Fruit fly (Drosophila melanogaster) whole organism, embryonic: Measurements from ENCODE around the gene Mrgn1.
A peak's percentile ranks its signal among the peaks of the same experiment; 100 is the strongest.

Source experiments
- Abd-B ChIP-seq: fragments of 200-800 bp; sonication (Bioruptor generic); optimal IDR thresholded peaks from 2 replicates; lab custom pipeline; 2018; ENCODE audit warnings: missing biosample characterization, mild to moderate bottlenecking, missing genetic modification characterization, moderate library complexity
- Bteb2 ChIP-seq: fragments of 200-800 bp; sonication (Bioruptor generic); optimal IDR thresholded peaks from 2 replicates; lab custom pipeline; 2016; ENCODE audit warnings: missing biosample characterization, missing genetic modification characterization
- CG10147 ChIP-seq: fragments of 200-800 bp; sonication (Bioruptor generic); optimal IDR thresholded peaks from 2 replicates; lab custom pipeline; 2019; ENCODE audit warnings: missing biosample characterization, mild to moderate bottlenecking, missing genetic modification characterization, moderate library complexity
- CG10267 ChIP-seq: fragments of 200-800 bp; sonication (Bioruptor generic); optimal IDR thresholded peaks from 2 replicates; lab custom pipeline; 2018; ENCODE audit warnings: missing biosample characterization, mild to moderate bottlenecking, missing genetic modification characterization, moderate library complexity
- CG1233 ChIP-seq: fragments of 200-800 bp; sonication (Bioruptor generic); optimal IDR thresholded peaks from 4 replicates; lab custom pipeline; 2018; ENCODE audit warnings: missing biosample characterization, mild to moderate bottlenecking, missing genetic modification characterization
- CG14860 ChIP-seq: fragments of 200-800 bp; sonication (Bioruptor generic); IDR thresholded peaks from 3 replicates; pipeline ENCODE4 v1.3.6; 2022; ENCODE audit warnings: missing biosample characterization, missing genetic modification characterization; ENCODE audit not compliant: partially characterized antibody
- CG15601 ChIP-seq: fragments of 200-800 bp; sonication (Bioruptor generic); optimal IDR thresholded peaks from 3 replicates; lab custom pipeline; 2019; ENCODE audit warnings: missing biosample characterization, mild to moderate bottlenecking, missing genetic modification characterization, moderate library complexity
- CG16779 ChIP-seq: fragments of 200-800 bp; sonication (Bioruptor generic); IDR thresholded peaks from 2 replicates; pipeline ENCODE4 v1.3.6; 2022; ENCODE audit warnings: missing biosample characterization, missing genetic modification characterization
- CG16815 ChIP-seq: fragments of 200-800 bp; sonication (Bioruptor generic); optimal IDR thresholded peaks from 3 replicates; lab custom pipeline; 2017; ENCODE audit warnings: missing biosample characterization, mild to moderate bottlenecking, missing genetic modification characterization
- CG17568 ChIP-seq: fragments of 200-800 bp; sonication (Bioruptor generic); optimal IDR thresholded peaks from 2 replicates; lab custom pipeline; 2018; ENCODE audit warnings: missing biosample characterization, mild to moderate bottlenecking, missing genetic modification characterization, moderate library complexity
- CG2199 ChIP-seq: fragments of 200-800 bp; sonication (Bioruptor generic); IDR thresholded peaks from 3 replicates; pipeline ENCODE4 v1.3.6; 2022; ENCODE audit warnings: missing biosample characterization, missing genetic modification characterization
- CG2712 ChIP-seq: fragments of 200-800 bp; optimal IDR thresholded peaks from 3 replicates; lab custom pipeline; 2019; ENCODE audit warnings: missing biosample characterization, mild to moderate bottlenecking, missing genetic modification characterization, moderate library complexity
- CG30431 ChIP-seq: fragments of 200-800 bp; sonication (Bioruptor generic); optimal IDR thresholded peaks from 2 replicates; lab custom pipeline; 2017; ENCODE audit warnings: missing biosample characterization, missing genetic modification characterization
- CG3726 ChIP-seq: fragments of 200-800 bp; sonication (Bioruptor generic); IDR thresholded peaks from 3 replicates; pipeline ENCODE4, ENCODE4 v1.3.6; 2022; ENCODE audit warnings: missing biosample characterization, missing genetic modification characterization
- CG3838 ChIP-seq: fragments of 200-800 bp; sonication (Bioruptor generic); optimal IDR thresholded peaks from 3 replicates; lab custom pipeline; 2016; ENCODE audit warnings: missing biosample characterization, missing genetic modification characterization
- CG43689 ChIP-seq: fragments of 200-800 bp; sonication (Bioruptor generic); IDR thresholded peaks from 2 replicates; pipeline ENCODE4 v1.3.6; 2022; ENCODE audit warnings: missing biosample characterization, missing genetic modification characterization
- CG6272 ChIP-seq: fragments of 200-800 bp; sonication (Bioruptor generic); IDR thresholded peaks from 2 replicates; pipeline ENCODE4 v1.3.6; 2022; ENCODE audit warnings: missing biosample characterization, missing genetic modification characterization
- CG7745 ChIP-seq: fragments of 200-800 bp; sonication (Bioruptor generic); optimal IDR thresholded peaks from 2 replicates; lab custom pipeline; 2018; ENCODE audit warnings: missing biosample characterization, mild to moderate bottlenecking, missing genetic modification characterization, moderate library complexity
- CG8089 ChIP-seq: fragments of 200-800 bp; sonication (Bioruptor generic); optimal IDR thresholded peaks from 3 replicates; lab custom pipeline; 2016; ENCODE audit warnings: missing biosample characterization, missing genetic modification characterization
- CoRest ChIP-seq: fragments of 200-800 bp; sonication (Bioruptor generic); optimal IDR thresholded peaks from 3 replicates; lab custom pipeline; 2018; ENCODE audit warnings: missing biosample characterization, mild to moderate bottlenecking, missing genetic modification characterization, moderate library complexity
- Fer2 ChIP-seq: fragments of 200-800 bp; sonication (Bioruptor generic); optimal IDR thresholded peaks from 2 replicates; lab custom pipeline; 2018; ENCODE audit warnings: missing biosample characterization, mild to moderate bottlenecking, missing genetic modification characterization, moderate library complexity
- Hand ChIP-seq: fragments of 200-800 bp; sonication (Bioruptor generic); optimal IDR thresholded peaks from 2 replicates; lab custom pipeline; 2017; ENCODE audit warnings: mild to moderate bottlenecking, missing biosample characterization, missing genetic modification reagents, missing genetic modification characterization
- Kr ChIP-seq: fragments of 200-800 bp; sonication (Bioruptor generic); optimal IDR thresholded peaks from 2 replicates; lab custom pipeline; 2017; ENCODE audit warnings: missing biosample characterization, mild to moderate bottlenecking, missing genetic modification characterization
- Nf-YB ChIP-seq: fragments of 200-800 bp; sonication (Bioruptor generic); optimal IDR thresholded peaks from 3 replicates; lab custom pipeline; 2019; ENCODE audit warnings: missing biosample characterization, mild to moderate bottlenecking, missing genetic modification characterization, moderate library complexity
- Oaz ChIP-seq: fragments of 200-800 bp; sonication (Bioruptor generic); IDR thresholded peaks from 2 replicates; pipeline ENCODE4 v1.3.6; 2022; ENCODE audit warnings: missing biosample characterization, missing genetic modification characterization
- Optix ChIP-seq: fragments of 200-800 bp; sonication (Bioruptor generic); IDR thresholded peaks from 3 replicates; pipeline ENCODE4 v1.3.6; 2022; ENCODE audit warnings: missing biosample characterization, missing genetic modification characterization
- Sry-δ ChIP-seq: fragments of 200-800 bp; sonication (Bioruptor generic); optimal IDR thresholded peaks from 2 replicates; lab custom pipeline; 2016; ENCODE audit warnings: missing biosample characterization, missing genetic modification characterization
- Ssrp ChIP-seq: fragments of 200-800 bp; sonication (Bioruptor generic); optimal IDR thresholded peaks from 2 replicates; lab custom pipeline; 2018; ENCODE audit warnings: missing biosample characterization, mild to moderate bottlenecking, missing genetic modification characterization, moderate library complexity
- Vsx1 ChIP-seq: fragments of 200-800 bp; sonication (Bioruptor generic); optimal IDR thresholded peaks from 2 replicates; lab custom pipeline; 2017; ENCODE audit warnings: missing biosample characterization, mild to moderate bottlenecking, missing genetic modification characterization, missing genetic modification reagents
- ac ChIP-seq: fragments of 200-800 bp; sonication (Bioruptor generic); optimal IDR thresholded peaks from 3 replicates; lab custom pipeline; 2017; ENCODE audit warnings: missing biosample characterization, mild to moderate bottlenecking, missing genetic modification characterization
- ase ChIP-seq: fragments of 200-800 bp; sonication (Bioruptor generic); IDR thresholded peaks from 3 replicates; pipeline ENCODE4 v1.3.6; 2022; ENCODE audit warnings: missing biosample characterization, missing genetic modification characterization
- bcd ChIP-seq: fragments of 200-800 bp; sonication (Bioruptor generic); optimal IDR thresholded peaks from 2 replicates; lab custom pipeline; 2017; ENCODE audit warnings: missing biosample characterization, mild to moderate bottlenecking, missing genetic modification characterization
- croc ChIP-seq: fragments of 200-800 bp; sonication (Bioruptor generic); conservative IDR thresholded peaks from 3 replicates; pipeline ENCODE4 v1.3.6; 2022; ENCODE audit warnings: missing biosample characterization, missing genetic modification characterization
- danr ChIP-seq: fragments of 200-800 bp; sonication (Bioruptor generic); IDR thresholded peaks from 2 replicates; pipeline ENCODE4 v1.3.6; 2022; ENCODE audit warnings: missing biosample characterization, missing genetic modification characterization
- dati ChIP-seq: fragments of 200-800 bp; sonication (Bioruptor generic); IDR thresholded peaks from 2 replicates; pipeline ENCODE4 v1.3.6; 2022; ENCODE audit warnings: missing biosample characterization, missing genetic modification characterization
- disco-r ChIP-seq: fragments of 200-800 bp; sonication (Bioruptor generic); optimal IDR thresholded peaks from 2 replicates; lab custom pipeline; 2016; ENCODE audit warnings: missing biosample characterization, missing genetic modification characterization
- gcm2 ChIP-seq: fragments of 200-800 bp; sonication (Bioruptor generic); optimal IDR thresholded peaks from 2 replicates; lab custom pipeline; 2016; ENCODE audit warnings: missing biosample characterization, missing genetic modification characterization
- gsb-n ChIP-seq: fragments of 200-800 bp; sonication (Bioruptor generic); optimal IDR thresholded peaks from 3 replicates; lab custom pipeline; 2018; ENCODE audit warnings: missing biosample characterization, mild to moderate bottlenecking, missing genetic modification characterization
- h ChIP-seq: fragments of >200 bp; optimal IDR thresholded peaks from 2 replicates; lab custom pipeline; 2017
- hkb ChIP-seq, 2 experiments: fragments of 200-800 bp in 1 of 2; fragments of >200 bp in 1 of 2; sonication (Bioruptor generic) in 1 of 2; IDR thresholded peaks in 1 of 2; optimal IDR thresholded peaks in 1 of 2; 2 replicates each; pipeline versions ENCODE4 v1.3.6 to Lab custom; 2017 to 2022; ENCODE audit warnings: missing biosample characterization in 1 of 2, missing genetic modification characterization in 1 of 2
- knrl ChIP-seq: fragments of 200-800 bp; sonication (Bioruptor generic); IDR thresholded peaks from 3 replicates; pipeline ENCODE4 v1.3.6; 2022; ENCODE audit warnings: missing biosample characterization, missing genetic modification characterization; ENCODE audit not compliant: partially characterized antibody
- pho ChIP-seq: fragments of 200-800 bp; sonication (Bioruptor generic); optimal IDR thresholded peaks from 2 replicates; lab custom pipeline; 2016; ENCODE audit warnings: missing biosample characterization, missing genetic modification characterization
- prd ChIP-seq, 3 experiments: fragments of >200 bp in 2 of 3; fragments of 200-800 bp in 1 of 3; sonication (Bioruptor generic) in 1 of 3; optimal IDR thresholded peaks in 2 of 3; IDR thresholded peaks in 1 of 3; 2 replicates in 2 of 3; 3 replicates in 1 of 3; pipeline versions ENCODE4 v1.3.6 to Lab custom; 2017 to 2022; ENCODE audit warnings: missing biosample characterization in 1 of 3, missing genetic modification characterization in 1 of 3
- ranshi ChIP-seq: fragments of 200-800 bp; sonication (Bioruptor generic); IDR thresholded peaks from 2 replicates; pipeline ENCODE4 v1.3.6; 2022; ENCODE audit warnings: missing biosample characterization, missing genetic modification characterization
- schlank ChIP-seq: fragments of 200-800 bp; sonication (Bioruptor generic); optimal IDR thresholded peaks from 2 replicates; lab custom pipeline; 2018; ENCODE audit warnings: missing biosample characterization, mild to moderate bottlenecking, missing genetic modification characterization
- sisA ChIP-seq: fragments of 200-800 bp; sonication (Bioruptor generic); IDR thresholded peaks from 2 replicates; pipeline ENCODE4 v1.3.6; 2022; ENCODE audit warnings: missing biosample characterization, missing genetic modification characterization
- slbo ChIP-seq: fragments of 200-800 bp; sonication (Bioruptor generic); IDR thresholded peaks from 2 replicates; pipeline ENCODE4 v1.3.6; 2022; ENCODE audit warnings: missing biosample characterization, missing genetic modification characterization
- tna ChIP-seq: fragments of 200-800 bp; sonication (Bioruptor generic); IDR thresholded peaks from 2 replicates; pipeline ENCODE4 v1.3.6; 2022; ENCODE audit warnings: missing biosample characterization, missing genetic modification characterization; ENCODE audit not compliant: partially characterized antibody
- vnd ChIP-seq: fragments of 200-800 bp; sonication (Bioruptor generic); IDR thresholded peaks from 3 replicates; pipeline ENCODE4 v1.3.6; 2022; ENCODE audit warnings: missing biosample characterization, missing genetic modification characterization; ENCODE audit not compliant: partially characterized antibody

The Mrgn1 gene

dm6 chrX:13740062-13740461 is 18.3 kb upstream of the Mrgn1 start (continued):
- no peak for TF ChIP-seq ac (GFP tag; lab: Kevin White, UChicago)
- no peak for TF ChIP-seq Nf-YB (GFP tag; lab: Kevin White, UChicago)
- peak; percentile 28 for TF ChIP-seq Ssrp
- TF ChIP-seq CG14860 (GFP tag; lab: Robert Waterston, UW) = no peak
- peak; percentile 14 for TF ChIP-seq CG3838 (GFP tag; lab: Kevin White, UChicago)
- peak; percentile 31 for TF ChIP-seq Vsx1 (GFP tag; lab: Kevin White, UChicago)
- TF ChIP-seq ase (GFP tag; lab: Robert Waterston, UW) = peak; percentile 65; the same call in 2 of the 3 replicates
- TF ChIP-seq Sry-δ (GFP tag; lab: Kevin White, UChicago) = no peak
- TF ChIP-seq CG15601 (tag; lab: Kevin White, UChicago) = peak; percentile 45
- TF ChIP-seq CG16779 (GFP tag; lab: Robert Waterston, UW) = peak; percentile 85
- peak; percentile 71 for TF ChIP-seq Optix
- peak; percentile 54 for TF ChIP-seq Hand (GFP tag; lab: Kevin White, UChicago)
- TF ChIP-seq tna = no peak
- TF ChIP-seq CG7745 = no peak
- peak; percentile 58 for TF ChIP-seq CG8089 (GFP tag; lab: Kevin White, UChicago)
- TF ChIP-seq CoRest (tag; lab: Kevin White, UChicago) = peak; percentile 60
- TF ChIP-seq Kr (GFP tag; lab: Kevin White, UChicago) = no peak
- TF ChIP-seq pho = peak; percentile 48
- TF ChIP-seq disco-r (GFP tag; lab: Kevin White, UChicago) = no peak
- peak; percentile 56 for TF ChIP-seq Bteb2 (GFP tag; lab: Kevin White, UChicago)
- TF ChIP-seq gsb-n = peak; percentile 1
- peak; percentile 48 for TF ChIP-seq CG10267
- peak; percentile 79 for TF ChIP-seq ranshi (GFP tag; lab: Robert Waterston, UW)
- peak; percentile 85 for TF ChIP-seq sisA (GFP tag; lab: Robert Waterston, UW)
- TF ChIP-seq vnd (GFP tag; lab: Robert Waterston, UW) = no peak
- peak; percentile 56 for TF ChIP-seq CG1233 (GFP tag; lab: Kevin White, UChicago)
- TF ChIP-seq CG6272 = peak; percentile 69
- TF ChIP-seq CG43689 (GFP tag; lab: Robert Waterston, UW) = peak; percentile 36; the same call in 1 of the 2 replicates
- TF ChIP-seq CG17568 (GFP tag; lab: Kevin White, UChicago) = peak; percentile 60
- peak; percentile 34; the same call in 1 of the 3 replicates for TF ChIP-seq croc (GFP tag; lab: Robert Waterston, UW)
- no peak for TF ChIP-seq hkb (optimal IDR thresholded peaks at IDR 0.05; lab: Kevin White, UChicago)
- peak; percentile 73 for TF ChIP-seq hkb (GFP tag; IDR thresholded peaks at IDR 0.05; lab: Robert Waterston, UW)
- peak; percentile 69 for TF ChIP-seq CG2712
- peak; percentile 71 for TF ChIP-seq gcm2 (GFP tag; lab: Kevin White, UChicago)
- TF ChIP-seq CG10147 (GFP tag; lab: Kevin White, UChicago) = peak; percentile 12
- peak; percentile 66 for TF ChIP-seq CG16815
- TF ChIP-seq CG30431 (GFP tag; lab: Kevin White, UChicago) = peak; percentile 63
- TF ChIP-seq bcd = peak; percentile 78
- TF ChIP-seq Oaz = peak; percentile 67
- peak; percentile 67 for TF ChIP-seq Fer2 (tag; lab: Kevin White, UChicago)
- peak; percentile 22 for TF ChIP-seq Abd-B
- TF ChIP-seq dati (GFP tag; lab: Robert Waterston, UW) = peak; percentile 65; the same call in 1 of the 2 replicates
- 0 out of 3 replicates have a peak, but pooled peaks have one; percentile 39 for TF ChIP-seq CG2199 (GFP tag; lab: Robert Waterston, UW)
- TF ChIP-seq CG3726 (GFP tag; lab: Robert Waterston, UW) = peak; percentile 21; the same call in 1 of the 3 replicates
- TF ChIP-seq schlank (tag; lab: Kevin White, UChicago) = peak; percentile 62
- TF ChIP-seq h (lab: Kevin White, UChicago) = no peak
- TF ChIP-seq danr = peak; percentile 47; the same call in 1 of the 2 replicates
- TF ChIP-seq slbo (GFP tag; lab: Robert Waterston, UW) = peak; percentile 95
- no peak for TF ChIP-seq prd (optimal IDR thresholded peaks at IDR 0.05; lab: Kevin White, UChicago)
- peak; percentile 88 for TF ChIP-seq prd (GFP tag; IDR thresholded peaks at IDR 0.05; lab: Robert Waterston, UW)
- no peak for TF ChIP-seq knrl (GFP tag; lab: Robert Waterston, UW)
